Fruit fly (Drosophila melanogaster): ENCODE data around the gene Pkd2.

The Pkd2 gene

dm6 chr2L:12427487-12428101 is 29.5 kb downstream of the Pkd2 start, which contains the start of the genes CG5446 and Trm1 (continued):
- no peak for TF ChIP-seq CG30431 (GFP tag; optimal IDR thresholded peaks at IDR 0.05)
- TF ChIP-seq Gsc (GFP tag; IDR thresholded peaks at IDR 0.05): no peak
- TF ChIP-seq Hmr (GFP tag; optimal IDR thresholded peaks at IDR 0.05): peak; percentile 73
- peak; percentile 83 for TF ChIP-seq CG18599 (GFP tag; optimal IDR thresholded peaks at IDR 0.05)
- peak; percentile 40 for TF ChIP-seq CG6765 (GFP tag; optimal IDR thresholded peaks at IDR 0.05)
- peak; percentile 41 for TF ChIP-seq CG1233 (GFP tag; optimal IDR thresholded peaks at IDR 0.05)
- TF ChIP-seq CG3847 (GFP tag; IDR thresholded peaks at IDR 0.05): peak; percentile 42
- peak; percentile 36 for TF ChIP-seq kay (GFP tag; optimal IDR thresholded peaks at IDR 0.05)
- no peak for TF ChIP-seq Dad (GFP tag; optimal IDR thresholded peaks at IDR 0.05)
- TF ChIP-seq Sox100B (GFP tag; optimal IDR thresholded peaks at IDR 0.05): peak; percentile 86
- TF ChIP-seq C15 (GFP tag; IDR thresholded peaks at IDR 0.05): no peak
- TF ChIP-seq trh (GFP tag; optimal IDR thresholded peaks at IDR 0.05): peak; percentile 12
- TF ChIP-seq CG4404 (GFP tag; IDR thresholded peaks at IDR 0.05): 0 out of 2 replicates have a peak, but pooled peaks have one; percentile 28
- no peak for TF ChIP-seq CG9876 (GFP tag; optimal IDR thresholded peaks at IDR 0.05)
- no peak for TF ChIP-seq Lhr (GFP tag; optimal IDR thresholded peaks at IDR 0.05)
- no peak for TF ChIP-seq CG15011 (GFP tag; optimal IDR thresholded peaks at IDR 0.05)
- no peak for TF ChIP-seq CG1792 (GFP tag; optimal IDR thresholded peaks at IDR 0.05)
- 0 out of 2 replicates have a peak, but pooled peaks have one; percentile 15 for TF ChIP-seq bbx (GFP tag; IDR thresholded peaks at IDR 0.05; ENCODE audit: partially characterized antibody)
- no peak for TF ChIP-seq jing (GFP tag; optimal IDR thresholded peaks at IDR 0.05)
- peak; percentile 75; the same call in 1 of the 2 replicates for TF ChIP-seq vvl (GFP tag; IDR thresholded peaks at IDR 0.05)
- no peak for TF ChIP-seq CG43689 (GFP tag; IDR thresholded peaks at IDR 0.05)
- TF ChIP-seq CG17385 (GFP tag; optimal IDR thresholded peaks at IDR 0.05): peak; percentile 67
- TF ChIP-seq Rfx (GFP tag; IDR thresholded peaks at IDR 0.05): peak; percentile 56
- no peak for TF ChIP-seq pho (GFP tag; optimal IDR thresholded peaks at IDR 0.05)
- no peak; the same call in 1 of the 2 replicates for TF ChIP-seq amos (GFP tag; IDR thresholded peaks at IDR 0.05; ENCODE audit: partially characterized antibody)
- peak; percentile 15 for TF ChIP-seq cato (GFP tag; optimal IDR thresholded peaks at IDR 0.05; ENCODE audit: borderline replicate concordance)
- 0 out of 2 replicates have a peak, but pooled peaks have one; percentile 38 for TF ChIP-seq stc (GFP tag; IDR thresholded peaks at IDR 0.05)
- TF ChIP-seq inv (GFP tag; IDR thresholded peaks at IDR 0.05; ENCODE audit: partially characterized antibody): no peak
- peak; percentile 47 for TF ChIP-seq lilli (GFP tag; optimal IDR thresholded peaks at IDR 0.05)
- TF ChIP-seq CG6854 (GFP tag; optimal IDR thresholded peaks at IDR 0.05): peak; percentile 42
- TF ChIP-seq CG17802 (tag; optimal IDR thresholded peaks at IDR 0.05): no peak
- TF ChIP-seq CG16863 (GFP tag; optimal IDR thresholded peaks at IDR 0.05): no peak
- TF ChIP-seq vfl (GFP tag; optimal IDR thresholded peaks at IDR 0.05): no peak
- TF ChIP-seq CG14710 (tag; optimal IDR thresholded peaks at IDR 0.05): peak; percentile 87
- TF ChIP-seq grn (GFP tag; optimal IDR thresholded peaks at IDR 0.05): no peak
- peak; percentile 32 for TF ChIP-seq CG34376 (GFP tag; optimal IDR thresholded peaks at IDR 0.05)
- TF ChIP-seq Dfd (GFP tag; optimal IDR thresholded peaks at IDR 0.05): no peak
- TF ChIP-seq cwo (GFP tag; optimal IDR thresholded peaks at IDR 0.05): peak; percentile 55
- TF ChIP-seq CG2116 (GFP tag; optimal IDR thresholded peaks at IDR 0.05): peak; percentile 56
- TF ChIP-seq gfzf (GFP tag; optimal IDR thresholded peaks at IDR 0.05): no peak
- peak; percentile 53 for TF ChIP-seq CG2120 (GFP tag; optimal IDR thresholded peaks at IDR 0.05)
- no peak for TF ChIP-seq CG7745 (tag; optimal IDR thresholded peaks at IDR 0.05)
- peak; percentile 29 for TF ChIP-seq ewg (GFP tag; optimal IDR thresholded peaks at IDR 0.05)
- no peak for TF ChIP-seq sens-2 (GFP tag; IDR thresholded peaks at IDR 0.05)
- TF ChIP-seq Hsf (GFP tag; optimal IDR thresholded peaks at IDR 0.05): no peak
- TF ChIP-seq Hand (GFP tag; optimal IDR thresholded peaks at IDR 0.05): peak; percentile 18
- no peak for TF ChIP-seq CG12219 (GFP tag; optimal IDR thresholded peaks at IDR 0.05)
- TF ChIP-seq Side (GFP tag; optimal IDR thresholded peaks at IDR 0.05): no peak
- TF ChIP-seq tup (GFP tag; optimal IDR thresholded peaks at IDR 0.05): peak; percentile 26
- no peak for TF ChIP-seq chif (GFP tag; optimal IDR thresholded peaks at IDR 0.05)

Data from whole organism, embryonic.